Worm (Caenorhabditis elegans) whole organism, L4 larva: ENCODE results near the gene set-12.

ENCODE experiments used
- cey-2 ChIP-seq: sonication (generic microtip); optimal IDR thresholded peaks from 3 replicates; lab custom pipeline; 2017; ENCODE audit warnings: missing genetic modification characterization, mild to moderate bottlenecking, missing compliant biosample characterization, antibody characterized with exemption, borderline replicate concordance; ENCODE audit not compliant: insufficient read depth
- egl-27 ChIP-seq: sonication (generic microtip); optimal IDR thresholded peaks from 3 replicates; lab custom pipeline; 2017; ENCODE audit warnings: missing biosample characterization, missing genetic modification reagents, missing genetic modification characterization
- egl-43 ChIP-seq: fragments of 200-800 bp; sonication (Bioruptor generic); IDR thresholded peaks from 2 replicates; pipeline ENCODE4 v1.3.6; 2022; ENCODE audit warnings: missing genetic modification reagents, missing genetic modification characterization, missing compliant biosample characterization
- lin-13 ChIP-seq: fragments of 150-350 bp; optimal IDR thresholded peaks from 2 replicates; lab custom pipeline; 2014; ENCODE audit warnings: missing biosample characterization, missing genetic modification reagents, missing genetic modification characterization
- mep-1 ChIP-seq: fragments of 150-350 bp; sonication (generic microtip); optimal IDR thresholded peaks from 3 replicates; lab custom pipeline; 2014; ENCODE audit warnings: missing biosample characterization, missing genetic modification characterization
- nhr-11 ChIP-seq: fragments of 150-350 bp; optimal IDR thresholded peaks from 2 replicates; lab custom pipeline; 2014; ENCODE audit warnings: missing biosample characterization, missing genetic modification characterization
- nhr-237 ChIP-seq: sonication (generic microtip); optimal IDR thresholded peaks from 2 replicates; lab custom pipeline; 2017; ENCODE audit warnings: missing biosample characterization, missing genetic modification characterization
- nhr-6 ChIP-seq: fragments of 150-350 bp; optimal IDR thresholded peaks from 2 replicates; lab custom pipeline; 2014; ENCODE audit warnings: missing biosample characterization, missing genetic modification characterization
- nhr-77 ChIP-seq: fragments of 150-350 bp; optimal IDR thresholded peaks from 2 replicates; lab custom pipeline; 2014; ENCODE audit warnings: missing biosample characterization, missing genetic modification characterization
- pqm-1 ChIP-seq: sonication (generic microtip); optimal IDR thresholded peaks from 2 replicates; lab custom pipeline; 2017; ENCODE audit warnings: missing biosample characterization, missing genetic modification characterization
- unc-62 ChIP-seq, 3 experiments: fragments of 150-350 bp in 1 of 3; sonication (generic microtip); optimal IDR thresholded peaks in 2 of 3; peaks in 1 of 3; 1 replicate in 1 of 3; 2 replicates in 2 of 3; lab custom pipeline; 2014 to 2017; ENCODE audit warnings: missing biosample characterization in 3 of 3, missing genetic modification characterization in 3 of 3, missing genetic modification reagents in 3 of 3, missing genotype in 1 of 3
- zip-11 ChIP-seq: fragments of 200-800 bp; sonication (Bioruptor generic); IDR thresholded peaks from 2 replicates; pipeline ENCODE4 v1.3.6; 2022; ENCODE audit warnings: missing genetic modification characterization, missing compliant biosample characterization
- ztf-11 ChIP-seq: fragments of 150-350 bp; optimal IDR thresholded peaks from 2 replicates; lab custom pipeline; 2014; ENCODE audit warnings: missing biosample characterization, missing genetic modification characterization

DNA sequence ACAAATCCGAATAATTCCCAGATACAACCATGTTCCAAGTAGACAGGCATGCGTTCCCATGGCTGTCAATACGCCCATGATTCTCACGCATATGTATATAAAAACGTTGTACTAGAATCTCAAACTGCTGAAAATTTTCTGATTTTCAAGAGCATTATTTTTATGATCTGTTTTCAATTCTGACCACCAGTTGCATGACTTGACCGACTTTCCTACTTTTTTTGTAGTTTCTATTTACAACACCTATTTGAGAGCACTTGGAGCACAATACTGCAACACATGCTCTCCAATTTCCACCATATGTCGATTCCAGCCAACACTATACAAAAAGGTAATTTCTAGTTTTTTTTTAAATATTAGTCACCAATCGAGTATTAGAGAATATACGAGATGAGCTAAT, 7.9 kb upstream of the set-12 start, which contains the start of gene ref-2:
- TF ChIP-seq zip-11 (GFP tag; lab: Robert Waterston, UW) (no peak), cey-2 (no peak), nhr-237 (no peak), mep-1 (no peak), nhr-77 (tag; lab: Kevin White, UChicago) (no peak), unc-62 (GFP tag; optimal IDR thresholded peaks at IDR 0.05 in 1 of 2; lab: Kevin White, UChicago) (no peak), unc-62 (tag; optimal IDR thresholded peaks at IDR 0.05; lab: Kevin White, UChicago) (no peak), nhr-11 (tag; lab: Kevin White, UChicago) (no peak), lin-13 (GFP tag; lab: Kevin White, UChicago) (no peak), ztf-11 (tag; lab: Kevin White, UChicago) (no peak), egl-43 (GFP tag; lab: Robert Waterston, UW) (no peak), pqm-1 (tag; lab: Kevin White, UChicago) (no peak), nhr-6 (tag; lab: Kevin White, UChicago) (no peak), egl-27 (no peak)
